Fruit fly (Drosophila melanogaster) whole organism, embryonic: ENCODE results near the gene nAChRalpha7.

ENCODE experiments used
- B-H2 ChIP-seq: fragments of 200-800 bp; sonication (Bioruptor generic); optimal IDR thresholded peaks from 2 replicates; lab custom pipeline; 2018; ENCODE audit warnings: missing biosample characterization, mild to moderate bottlenecking, missing genetic modification characterization
- CG13123 ChIP-seq: fragments of 200-800 bp; sonication (Bioruptor generic); optimal IDR thresholded peaks from 2 replicates; lab custom pipeline; 2016; ENCODE audit warnings: missing biosample characterization, missing genetic modification characterization
- CG15514 ChIP-seq: fragments of 200-800 bp; sonication (Bioruptor generic); optimal IDR thresholded peaks from 3 replicates; lab custom pipeline; 2017; ENCODE audit warnings: missing biosample characterization, missing genetic modification characterization, mild to moderate bottlenecking, moderate library complexity, missing genetic modification reagents
- CG16779 ChIP-seq: fragments of 200-800 bp; sonication (Bioruptor generic); IDR thresholded peaks from 2 replicates; pipeline ENCODE4 v1.3.6; 2022; ENCODE audit warnings: missing biosample characterization, missing genetic modification characterization
- CG17359 ChIP-seq: fragments of 200-800 bp; sonication (Bioruptor generic); optimal IDR thresholded peaks from 3 replicates; lab custom pipeline; 2018; ENCODE audit warnings: missing biosample characterization, mild to moderate bottlenecking, missing genetic modification characterization, moderate library complexity
- CG17829 ChIP-seq: fragments of 200-800 bp; optimal IDR thresholded peaks from 2 replicates; lab custom pipeline; 2019; ENCODE audit warnings: missing biosample characterization, mild to moderate bottlenecking, missing genetic modification characterization, moderate library complexity
- CG17912 ChIP-seq: fragments of 200-800 bp; sonication (Bioruptor generic); optimal IDR thresholded peaks from 2 replicates; lab custom pipeline; 2018; ENCODE audit warnings: missing biosample characterization, mild to moderate bottlenecking, missing genetic modification characterization
- CG1832 ChIP-seq: fragments of 200-800 bp; sonication (Bioruptor generic); optimal IDR thresholded peaks from 2 replicates; lab custom pipeline; 2017; ENCODE audit warnings: missing biosample characterization, mild to moderate bottlenecking, missing genetic modification characterization, inconsistent platforms
- CG18476 ChIP-seq: fragments of 200-800 bp; sonication (Bioruptor generic); optimal IDR thresholded peaks from 2 replicates; lab custom pipeline; 2016; ENCODE audit warnings: missing biosample characterization, mild to moderate bottlenecking, missing genetic modification characterization
- CG18619 ChIP-seq: fragments of 200-800 bp; sonication (Bioruptor generic); optimal IDR thresholded peaks from 3 replicates; lab custom pipeline; 2017; ENCODE audit warnings: missing biosample characterization, mild to moderate bottlenecking, missing genetic modification characterization
- CG2202 ChIP-seq: fragments of 200-800 bp; sonication (Bioruptor generic); optimal IDR thresholded peaks from 2 replicates; lab custom pipeline; 2018; ENCODE audit warnings: missing biosample characterization, mild to moderate bottlenecking, missing genetic modification characterization
- CG30431 ChIP-seq: fragments of 200-800 bp; sonication (Bioruptor generic); optimal IDR thresholded peaks from 2 replicates; lab custom pipeline; 2017; ENCODE audit warnings: missing biosample characterization, missing genetic modification characterization
- CG33557 ChIP-seq: fragments of 200-800 bp; sonication (Bioruptor generic); optimal IDR thresholded peaks from 2 replicates; lab custom pipeline; 2019; ENCODE audit warnings: missing biosample characterization, mild to moderate bottlenecking, missing genetic modification characterization, moderate library complexity
- CG6272 ChIP-seq: fragments of 200-800 bp; sonication (Bioruptor generic); IDR thresholded peaks from 2 replicates; pipeline ENCODE4 v1.3.6; 2022; ENCODE audit warnings: missing biosample characterization, missing genetic modification characterization
- CG7357 ChIP-seq: fragments of 200-800 bp; sonication (Bioruptor generic); IDR thresholded peaks from 3 replicates; pipeline ENCODE4 v1.3.6; 2022; ENCODE audit warnings: missing biosample characterization, missing genetic modification characterization
- CG7963 ChIP-seq: fragments of 200-800 bp; sonication (Bioruptor generic); IDR thresholded peaks from 3 replicates; pipeline ENCODE4 v1.3.6; 2022; ENCODE audit warnings: missing biosample characterization, missing genetic modification characterization; ENCODE audit not compliant: partially characterized antibody
- CG8944 ChIP-seq: fragments of 200-800 bp; sonication (Bioruptor generic); optimal IDR thresholded peaks from 3 replicates; lab custom pipeline; 2016; ENCODE audit warnings: missing biosample characterization, missing genetic modification characterization
- Eip74EF ChIP-seq, 2 experiments: fragments of 200-800 bp in 1 of 2; fragments of >200 bp in 1 of 2; sonication (Bioruptor generic) in 1 of 2; optimal IDR thresholded peaks; 2 replicates each; lab custom pipeline; 2017 to 2019; ENCODE audit warnings: missing biosample characterization in 2 of 2, missing genetic modification characterization in 2 of 2, mild to moderate bottlenecking in 1 of 2, moderate library complexity in 1 of 2
- Hmx ChIP-seq: fragments of 200-800 bp; sonication (Bioruptor generic); optimal IDR thresholded peaks from 2 replicates; lab custom pipeline; 2016; ENCODE audit warnings: missing biosample characterization, missing genetic modification characterization
- Kr ChIP-seq: fragments of 200-800 bp; sonication (Bioruptor generic); optimal IDR thresholded peaks from 2 replicates; lab custom pipeline; 2017; ENCODE audit warnings: missing biosample characterization, mild to moderate bottlenecking, missing genetic modification characterization
- Optix ChIP-seq: fragments of 200-800 bp; sonication (Bioruptor generic); IDR thresholded peaks from 3 replicates; pipeline ENCODE4 v1.3.6; 2022; ENCODE audit warnings: missing biosample characterization, missing genetic modification characterization
- Sry-β ChIP-seq: fragments of 200-800 bp; sonication (Bioruptor generic); optimal IDR thresholded peaks from 2 replicates; lab custom pipeline; 2018; ENCODE audit warnings: missing biosample characterization, mild to moderate bottlenecking, missing genetic modification characterization, moderate library complexity
- Stat92E ChIP-seq, 3 experiments: fragments of >200 bp in 2 of 3; fragments of 200-800 bp in 1 of 3; sonication (Bioruptor generic) in 1 of 3; optimal IDR thresholded peaks; 2 replicates each; lab custom pipeline; 2017 to 2019; ENCODE audit warnings: missing biosample characterization in 3 of 3, missing genetic modification characterization in 3 of 3, mild to moderate bottlenecking in 1 of 3, moderate library complexity in 1 of 3
- Xbp1 ChIP-seq: fragments of 200-800 bp; sonication (Bioruptor generic); optimal IDR thresholded peaks from 3 replicates; lab custom pipeline; 2016; ENCODE audit warnings: missing biosample characterization, mild to moderate bottlenecking, missing genetic modification characterization
- Xrp1 ChIP-seq: fragments of 200-800 bp; sonication (Bioruptor generic); IDR thresholded peaks from 2 replicates; pipeline ENCODE4 v1.3.6; 2022; ENCODE audit warnings: missing biosample characterization, missing genetic modification characterization
- al ChIP-seq: fragments of 200-800 bp; sonication (Bioruptor generic); IDR thresholded peaks from 2 replicates; pipeline ENCODE4 v1.3.6; 2022; ENCODE audit warnings: missing biosample characterization, missing genetic modification characterization
- cas ChIP-seq: fragments of 200-800 bp; sonication (Bioruptor generic); IDR thresholded peaks from 2 replicates; pipeline ENCODE4 v1.3.6; 2022; ENCODE audit warnings: missing biosample characterization, missing genetic modification characterization
- cato ChIP-seq: fragments of 200-800 bp; sonication (Bioruptor generic); optimal IDR thresholded peaks from 2 replicates; lab custom pipeline; 2016; ENCODE audit warnings: missing biosample characterization, missing genetic modification characterization, borderline replicate concordance
- croc ChIP-seq: fragments of 200-800 bp; sonication (Bioruptor generic); conservative IDR thresholded peaks from 3 replicates; pipeline ENCODE4 v1.3.6; 2022; ENCODE audit warnings: missing biosample characterization, missing genetic modification characterization
- dan ChIP-seq: fragments of 200-800 bp; sonication (Bioruptor generic); IDR thresholded peaks from 2 replicates; pipeline ENCODE4 v1.3.6; 2022; ENCODE audit warnings: missing biosample characterization, missing genetic modification characterization
- dysf ChIP-seq: fragments of 200-800 bp; sonication (Bioruptor generic); IDR thresholded peaks from 3 replicates; pipeline ENCODE4 v1.3.6; 2022; ENCODE audit warnings: missing biosample characterization, missing genetic modification characterization
- exex ChIP-seq: fragments of 200-800 bp; sonication (Bioruptor generic); optimal IDR thresholded peaks from 4 replicates; lab custom pipeline; 2018; ENCODE audit warnings: missing biosample characterization, mild to moderate bottlenecking, missing genetic modification characterization, moderate library complexity
- fd96Cb ChIP-seq: fragments of 200-800 bp; sonication (Bioruptor generic); optimal IDR thresholded peaks from 2 replicates; lab custom pipeline; 2018; ENCODE audit warnings: missing biosample characterization, mild to moderate bottlenecking, missing genetic modification characterization, moderate library complexity
- gsb ChIP-seq: fragments of 200-800 bp; sonication (Bioruptor generic); IDR thresholded peaks from 2 replicates; pipeline ENCODE4 v1.3.6; 2022; ENCODE audit warnings: missing biosample characterization, missing genetic modification characterization
- hb ChIP-seq: fragments of 200-800 bp; sonication (Bioruptor generic); IDR thresholded peaks from 3 replicates; pipeline ENCODE4 v1.3.6; 2022; ENCODE audit warnings: missing biosample characterization, missing genetic modification characterization; ENCODE audit not compliant: partially characterized antibody
- lab ChIP-seq: fragments of 200-800 bp; sonication (Bioruptor generic); optimal IDR thresholded peaks from 3 replicates; lab custom pipeline; 2017; ENCODE audit warnings: missing biosample characterization, missing genetic modification characterization, mild to moderate bottlenecking, moderate library complexity, missing genetic modification reagents
- lilli ChIP-seq: fragments of 200-800 bp; sonication (Bioruptor generic); optimal IDR thresholded peaks from 3 replicates; lab custom pipeline; 2016; ENCODE audit warnings: missing biosample characterization, missing genetic modification characterization
- lola ChIP-seq, 3 experiments: fragments of >200 bp in 2 of 3; fragments of 200-800 bp in 1 of 3; sonication (Bioruptor generic) in 1 of 3; optimal IDR thresholded peaks; 2 replicates each; lab custom pipeline; 2017 to 2019; ENCODE audit warnings: missing biosample characterization in 3 of 3, missing genetic modification characterization in 3 of 3, mild to moderate bottlenecking in 1 of 3, moderate library complexity in 1 of 3
- luna ChIP-seq: fragments of 200-800 bp; sonication (Bioruptor generic); optimal IDR thresholded peaks from 2 replicates; lab custom pipeline; 2016; ENCODE audit warnings: missing biosample characterization, missing genetic modification characterization
- mam ChIP-seq: fragments of 200-800 bp; sonication (Bioruptor generic); optimal IDR thresholded peaks from 3 replicates; lab custom pipeline; 2016; ENCODE audit warnings: missing biosample characterization, missing genetic modification characterization
- nau ChIP-seq: fragments of 200-800 bp; sonication (Bioruptor generic); optimal IDR thresholded peaks from 3 replicates; lab custom pipeline; 2017; ENCODE audit warnings: missing biosample characterization, mild to moderate bottlenecking, missing genetic modification characterization, missing genetic modification reagents
- org-1 ChIP-seq: fragments of 200-800 bp; sonication (Bioruptor generic); optimal IDR thresholded peaks from 2 replicates; lab custom pipeline; 2017; ENCODE audit warnings: missing biosample characterization, missing genetic modification characterization
- slou ChIP-seq: fragments of 200-800 bp; sonication (Bioruptor generic); optimal IDR thresholded peaks from 3 replicates; lab custom pipeline; 2016; ENCODE audit warnings: missing biosample characterization, missing genetic modification characterization
- so ChIP-seq: fragments of 200-800 bp; sonication (Bioruptor generic); IDR thresholded peaks from 3 replicates; pipeline ENCODE4 v1.3.6; 2022; ENCODE audit warnings: missing biosample characterization, missing genetic modification characterization
- sob ChIP-seq: fragments of 200-800 bp; sonication (Bioruptor generic); IDR thresholded peaks from 2 replicates; pipeline ENCODE4 v1.3.6; 2022; ENCODE audit warnings: missing biosample characterization, missing genetic modification characterization
- stc ChIP-seq: fragments of 200-800 bp; sonication (Bioruptor generic); IDR thresholded peaks from 2 replicates; pipeline ENCODE4 v1.3.6; 2022; ENCODE audit warnings: missing biosample characterization, missing genetic modification characterization
- sug ChIP-seq: fragments of 200-800 bp; optimal IDR thresholded peaks from 2 replicates; lab custom pipeline; 2019; ENCODE audit warnings: missing biosample characterization, mild to moderate bottlenecking, missing genetic modification characterization, moderate library complexity
- tna ChIP-seq: fragments of 200-800 bp; sonication (Bioruptor generic); IDR thresholded peaks from 2 replicates; pipeline ENCODE4 v1.3.6; 2022; ENCODE audit warnings: missing biosample characterization, missing genetic modification characterization; ENCODE audit not compliant: partially characterized antibody
- ttk ChIP-seq: fragments of 200-800 bp; sonication (Bioruptor generic); IDR thresholded peaks from 2 replicates; pipeline ENCODE4 v2.1.2; 2022; ENCODE audit warnings: missing biosample characterization, missing genetic modification characterization
- vfl ChIP-seq: fragments of 200-800 bp; sonication (Bioruptor generic); optimal IDR thresholded peaks from 2 replicates; lab custom pipeline; 2016; ENCODE audit warnings: missing biosample characterization, missing genetic modification characterization

nAChRalpha7 gene

dm6 chrX:19323835-19324133 is 24.5 kb downstream of the nAChRalpha7 start (continued):
- TF ChIP-seq Stat92E (GFP tag; optimal IDR thresholded peaks at IDR 0.05; lab: Kevin White, UChicago) = no peak
- TF ChIP-seq vfl (GFP tag; lab: Kevin White, UChicago) = peak; percentile 78
- peak; percentile 57 for TF ChIP-seq croc (GFP tag; lab: Robert Waterston, UW)
- TF ChIP-seq CG8944 (GFP tag; lab: Kevin White, UChicago) = peak; percentile 48
- TF ChIP-seq gsb (GFP tag; lab: Robert Waterston, UW) = peak; percentile 71
- TF ChIP-seq cato (GFP tag; lab: Kevin White, UChicago) = no peak
- peak; percentile 83; the same call in 1 of the 2 replicates for TF ChIP-seq al
- TF ChIP-seq fd96Cb (tag; lab: Kevin White, UChicago) = peak; percentile 78
- TF ChIP-seq nau = peak; percentile 68
- peak; percentile 47 for TF ChIP-seq B-H2 (GFP tag; lab: Kevin White, UChicago)
- TF ChIP-seq sug (tag; lab: Kevin White, UChicago) = peak; percentile 67
- peak; percentile 64 for TF ChIP-seq CG2202
- TF ChIP-seq Xrp1 (GFP tag; lab: Robert Waterston, UW) = peak; percentile 85
- TF ChIP-seq cas (GFP tag; lab: Robert Waterston, UW) = peak; percentile 68
- no peak for TF ChIP-seq Optix (GFP tag; lab: Robert Waterston, UW)
- TF ChIP-seq dysf (GFP tag; lab: Robert Waterston, UW) = peak; percentile 89
- peak; percentile 85 for TF ChIP-seq so
- peak in 1 of 3 experiments; percentile 61 for TF ChIP-seq lola (GFP tag; optimal IDR thresholded peaks at IDR 0.05; lab: Kevin White, UChicago)
- peak in 1 of 2 experiments; percentile 41 for TF ChIP-seq Eip74EF (GFP tag; optimal IDR thresholded peaks at IDR 0.05; lab: Kevin White, UChicago)
- peak; percentile 85 for TF ChIP-seq CG15514 (GFP tag; lab: Kevin White, UChicago)
- no peak for TF ChIP-seq hb (GFP tag; lab: Robert Waterston, UW)
- peak; percentile 83 for TF ChIP-seq CG16779 (GFP tag; lab: Robert Waterston, UW)
- peak; percentile 34 for TF ChIP-seq slou (GFP tag; lab: Kevin White, UChicago)
- peak; percentile 80 for TF ChIP-seq CG18619 (GFP tag; lab: Kevin White, UChicago)
- peak; percentile 85 for TF ChIP-seq CG17359 (tag; lab: Kevin White, UChicago)
- TF ChIP-seq CG13123 (GFP tag; lab: Kevin White, UChicago) = peak; percentile 53
- TF ChIP-seq sob = peak; percentile 86
- TF ChIP-seq CG33557 (GFP tag; lab: Kevin White, UChicago) = no peak
- peak; percentile 59; the same call in 1 of the 2 replicates for TF ChIP-seq CG6272 (GFP tag; lab: Robert Waterston, UW)
- peak; percentile 77 for TF ChIP-seq Xbp1
- peak; percentile 76 for TF ChIP-seq CG18476
- peak; percentile 79 for TF ChIP-seq CG17829
- TF ChIP-seq tna (GFP tag; lab: Robert Waterston, UW) = no peak
- TF ChIP-seq dan (GFP tag; lab: Robert Waterston, UW) = no peak
- peak; percentile 84 for TF ChIP-seq mam (GFP tag; lab: Kevin White, UChicago)
- peak; percentile 31 for TF ChIP-seq luna (GFP tag; lab: Kevin White, UChicago)
- TF ChIP-seq Kr (GFP tag; lab: Kevin White, UChicago) = no peak
- TF ChIP-seq exex (tag; lab: Kevin White, UChicago) = peak; percentile 61
- no peak for TF ChIP-seq CG17912 (GFP tag; lab: Kevin White, UChicago)
- peak; percentile 58; the same call in 1 of the 3 replicates for TF ChIP-seq CG7357 (GFP tag; lab: Robert Waterston, UW)
- peak; percentile 94 for TF ChIP-seq lab (GFP tag; lab: Kevin White, UChicago)
- peak; percentile 61 for TF ChIP-seq CG30431 (GFP tag; lab: Kevin White, UChicago)
- peak; percentile 76 for TF ChIP-seq ttk (GFP tag; lab: Robert Waterston, UW)
- TF ChIP-seq lilli (GFP tag; lab: Kevin White, UChicago) = peak; percentile 92
- no peak for TF ChIP-seq CG1832 (GFP tag; lab: Kevin White, UChicago)
- TF ChIP-seq org-1 (GFP tag; lab: Kevin White, UChicago) = peak; percentile 82
- TF ChIP-seq CG7963 (GFP tag; lab: Robert Waterston, UW) = no peak
- TF ChIP-seq Sry-β (GFP tag; lab: Kevin White, UChicago) = no peak
- TF ChIP-seq Hmx (GFP tag; lab: Kevin White, UChicago) = peak; percentile 27
- TF ChIP-seq stc (GFP tag; lab: Robert Waterston, UW) = peak; percentile 56; the same call in 1 of the 2 replicates
